Fruit fly (Drosophila melanogaster) whole organism, adult: Measurements from ENCODE around the gene CG17996.
A peak's percentile ranks its signal among the peaks of the same experiment; 100 is the strongest.

Experiments
- CG11617 ChIP-seq: fragments of 200-800 bp; sonication (Bioruptor generic); optimal IDR thresholded peaks from 2 replicates; lab custom pipeline; 2017; ENCODE audit warnings: mild to moderate bottlenecking, missing biosample characterization, missing genetic modification reagents, missing genetic modification characterization
- CG12768 ChIP-seq: fragments of 200-800 bp; sonication (Bioruptor generic); optimal IDR thresholded peaks from 2 replicates; lab custom pipeline; 2017; ENCODE audit warnings: missing biosample characterization, missing genetic modification characterization, mild to moderate bottlenecking, moderate library complexity, missing genetic modification reagents
- CG14711 ChIP-seq: fragments of 200-800 bp; sonication (Bioruptor generic); optimal IDR thresholded peaks from 2 replicates; lab custom pipeline; 2018; ENCODE audit warnings: missing biosample characterization, mild to moderate bottlenecking, missing genetic modification characterization, moderate library complexity
- CG1620 ChIP-seq: fragments of 200-800 bp; sonication (Bioruptor generic); optimal IDR thresholded peaks from 2 replicates; lab custom pipeline; 2016; ENCODE audit warnings: missing biosample characterization, missing genetic modification characterization
- CG33017 ChIP-seq: fragments of 200-800 bp; sonication (Bioruptor generic); optimal IDR thresholded peaks from 2 replicates; lab custom pipeline; 2018; ENCODE audit warnings: missing biosample characterization, mild to moderate bottlenecking, missing genetic modification characterization, moderate library complexity
- CG5204 ChIP-seq: fragments of 200-800 bp; sonication (Bioruptor generic); optimal IDR thresholded peaks from 2 replicates; lab custom pipeline; 2016; ENCODE audit warnings: missing biosample characterization, missing genetic modification characterization
- CG7045 ChIP-seq: fragments of 200-800 bp; sonication (Bioruptor generic); optimal IDR thresholded peaks from 2 replicates; lab custom pipeline; 2017; ENCODE audit warnings: missing biosample characterization, mild to moderate bottlenecking, missing genetic modification characterization
- CG7101 ChIP-seq: fragments of 200-800 bp; sonication (Bioruptor generic); optimal IDR thresholded peaks from 2 replicates; lab custom pipeline; 2018; ENCODE audit warnings: missing biosample characterization, mild to moderate bottlenecking, missing genetic modification characterization, moderate library complexity
- Clk ChIP-seq: fragments of 200-800 bp; sonication (Bioruptor generic); optimal IDR thresholded peaks from 2 replicates; lab custom pipeline; 2017; ENCODE audit warnings: missing biosample characterization, missing genetic modification characterization
- Crg-1 ChIP-seq: fragments of 200-800 bp; sonication (Bioruptor generic); optimal IDR thresholded peaks from 2 replicates; lab custom pipeline; 2016; ENCODE audit warnings: missing biosample characterization, missing genetic modification characterization
- Hr96 ChIP-seq: fragments of 200-800 bp; sonication (Bioruptor generic); optimal IDR thresholded peaks from 2 replicates; lab custom pipeline; 2016; ENCODE audit warnings: missing biosample characterization, missing genetic modification characterization
- Mnt ChIP-seq: fragments of 200-800 bp; sonication (Bioruptor generic); optimal IDR thresholded peaks from 2 replicates; lab custom pipeline; 2016; ENCODE audit warnings: missing biosample characterization, mild to moderate bottlenecking, missing genetic modification characterization
- bab1 ChIP-seq: fragments of 200-800 bp; sonication (Bioruptor generic); optimal IDR thresholded peaks from 3 replicates; lab custom pipeline; 2019; ENCODE audit warnings: missing biosample characterization, mild to moderate bottlenecking, missing genetic modification characterization, moderate library complexity
- cic ChIP-seq: fragments of 200-800 bp; sonication (Bioruptor generic); optimal IDR thresholded peaks from 2 replicates; lab custom pipeline; 2017; ENCODE audit warnings: missing biosample characterization, mild to moderate bottlenecking, missing genetic modification characterization, moderate library complexity
- cnc ChIP-seq, 2 experiments: fragments of >200 bp; optimal IDR thresholded peaks; 2 replicates each; lab custom pipeline; 2017
- kay ChIP-seq: fragments of 200-800 bp; sonication (Bioruptor generic); peaks from one replicate; lab custom pipeline; 2016; ENCODE audit warnings: missing biosample characterization, missing genetic modification characterization, borderline replicate concordance
- ovo ChIP-seq: fragments of 200-800 bp; sonication (Bioruptor generic); optimal IDR thresholded peaks from 2 replicates; lab custom pipeline; 2016; ENCODE audit warnings: missing biosample characterization, missing genetic modification characterization
- pad ChIP-seq: fragments of 200-800 bp; sonication (Bioruptor generic); optimal IDR thresholded peaks from 3 replicates; lab custom pipeline; 2017; ENCODE audit warnings: missing biosample characterization, missing genetic modification characterization, mild to moderate bottlenecking, moderate library complexity, missing genetic modification reagents
- tj ChIP-seq: fragments of 200-800 bp; sonication (Bioruptor generic); optimal IDR thresholded peaks from 3 replicates; lab custom pipeline; 2017; ENCODE audit warnings: missing biosample characterization, mild to moderate bottlenecking, missing genetic modification characterization, moderate library complexity
- toe ChIP-seq: fragments of 200-800 bp; sonication (Bioruptor generic); optimal IDR thresholded peaks from 2 replicates; lab custom pipeline; 2016; ENCODE audit warnings: missing biosample characterization, missing genetic modification characterization

Gene CG17996

DNA sequence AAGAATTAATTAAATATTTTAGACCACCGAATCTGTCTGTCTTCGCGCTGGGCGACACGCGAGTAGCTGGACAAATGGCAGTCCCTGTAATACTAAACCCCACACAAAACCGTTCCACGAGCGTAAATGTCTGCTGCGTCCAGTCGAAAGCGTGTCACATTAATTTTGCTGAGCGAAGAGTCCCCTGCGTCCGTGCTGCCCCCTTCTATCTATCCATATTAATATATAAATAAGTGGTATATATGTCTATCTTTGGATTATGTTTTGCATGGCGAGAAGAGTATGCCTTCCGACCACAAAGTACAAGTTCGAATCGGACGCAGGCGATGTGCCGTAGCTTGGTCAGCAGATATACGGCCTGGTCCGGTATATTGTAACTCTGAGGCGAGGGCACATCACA is 21.5 kb upstream of the CG17996 start:
- TF ChIP-seq toe (GFP tag; lab: Kevin White, UChicago) (no peak), CG33017 (no peak), tj (peak; percentile 59)

DNA sequence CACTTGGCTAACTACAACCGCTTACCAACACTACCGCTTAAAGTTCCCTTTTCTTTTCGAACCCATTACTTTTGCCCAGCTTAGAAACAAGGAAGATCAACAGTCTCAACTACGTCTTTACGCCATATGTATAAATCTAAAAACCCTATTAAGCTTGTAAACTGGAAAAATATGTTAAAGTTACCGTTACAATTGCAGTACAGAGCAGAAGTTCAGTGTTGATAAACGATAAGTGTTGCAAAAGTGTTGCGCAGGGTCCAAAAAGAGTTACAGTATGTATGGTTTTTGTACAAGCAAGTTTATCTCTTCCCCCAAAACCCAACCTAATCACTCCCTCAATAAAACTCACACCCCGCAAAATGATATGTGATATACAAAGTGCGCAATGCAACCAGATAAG is 16.3 kb upstream of the CG17996 start:
- no peak for TF ChIP-seq cic (GFP tag; lab: Kevin White, UChicago)
- no peak for TF ChIP-seq bab1
- no peak for TF ChIP-seq Hr96 (GFP tag; lab: Kevin White, UChicago)
- no peak for TF ChIP-seq cnc (optimal IDR thresholded peaks at IDR 0.05; lab: Kevin White, UChicago)
- no peak for TF ChIP-seq CG1620 (GFP tag; lab: Kevin White, UChicago)
- no peak for TF ChIP-seq Clk (GFP tag; lab: Kevin White, UChicago)
- TF ChIP-seq ovo (GFP tag; lab: Kevin White, UChicago) = no peak
- TF ChIP-seq CG14711 = no peak
- no peak for TF ChIP-seq CG33017
- no peak for TF ChIP-seq CG11617 (GFP tag; lab: Kevin White, UChicago)
- no peak for TF ChIP-seq toe (GFP tag; lab: Kevin White, UChicago)
- no peak for TF ChIP-seq CG7045 (GFP tag; lab: Kevin White, UChicago)
- no peak for TF ChIP-seq tj
- TF ChIP-seq Mnt (GFP tag; lab: Kevin White, UChicago) = no peak
- no peak for TF ChIP-seq kay
- no peak for TF ChIP-seq CG5204 (GFP tag; lab: Kevin White, UChicago)
- no peak for TF ChIP-seq CG12768 (GFP tag; lab: Kevin White, UChicago)
- no peak for TF ChIP-seq CG7101 (tag; lab: Kevin White, UChicago)
- TF ChIP-seq pad (GFP tag; lab: Kevin White, UChicago) = no peak
- no peak for TF ChIP-seq Crg-1

DNA sequence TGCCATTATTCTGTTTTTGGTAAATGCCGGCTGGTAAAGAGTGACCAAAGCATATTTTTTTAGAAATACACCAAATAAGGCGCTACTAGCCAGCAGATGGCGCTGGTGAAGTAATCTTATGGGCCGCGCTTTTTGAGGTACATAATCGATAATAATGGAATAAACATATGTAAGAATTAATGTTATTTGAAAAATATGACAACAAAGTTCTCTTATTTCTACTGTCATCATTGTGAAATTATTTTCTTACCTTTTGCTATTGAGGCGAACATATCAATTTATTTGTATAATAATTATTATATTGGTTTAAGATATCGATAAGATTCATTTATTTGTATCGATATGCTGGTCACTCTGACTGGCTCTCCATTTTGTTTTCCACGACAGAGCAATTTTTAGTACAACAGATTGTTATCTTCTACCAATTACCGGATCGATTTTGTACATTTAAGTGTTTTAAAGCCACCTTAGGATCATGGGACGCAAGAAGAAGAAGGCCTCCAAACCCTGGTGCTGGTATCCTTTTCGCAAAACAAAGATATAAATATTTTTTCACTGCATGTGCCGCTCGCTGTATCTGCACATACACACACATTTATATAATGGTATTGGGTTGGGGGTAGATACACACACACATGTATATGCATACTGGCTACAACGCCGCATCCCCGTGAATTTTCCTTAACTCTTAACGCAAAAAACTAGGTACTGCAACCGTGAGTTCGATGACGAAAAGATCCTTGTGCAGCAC is 12.4 kb upstream of the CG17996 start, which contains the start of the genes LSm7 and BuGZ:
LSm7 (minus strand) TSS at position 46 of the 751 bp plus-strand sequence.
BuGZ (plus strand) TSS at position 351 of the 751 bp plus-strand sequence.
- peak; percentile 1 for TF ChIP-seq Hr96 (GFP tag; lab: Kevin White, UChicago)
- TF ChIP-seq CG12768 (GFP tag; lab: Kevin White, UChicago) = no peak
- peak; percentile 57 for TF ChIP-seq bab1
- TF ChIP-seq CG5204 (GFP tag; lab: Kevin White, UChicago) = no peak
- TF ChIP-seq Mnt (GFP tag; lab: Kevin White, UChicago) = peak; percentile 75
- TF ChIP-seq cnc (optimal IDR thresholded peaks at IDR 0.05; lab: Kevin White, UChicago) = no peak
- peak; percentile 4 for TF ChIP-seq tj
- TF ChIP-seq CG14711 = no peak
- TF ChIP-seq CG11617 (GFP tag; lab: Kevin White, UChicago) = peak; percentile 33
- TF ChIP-seq pad (GFP tag; lab: Kevin White, UChicago) = peak; percentile 26

DNA sequence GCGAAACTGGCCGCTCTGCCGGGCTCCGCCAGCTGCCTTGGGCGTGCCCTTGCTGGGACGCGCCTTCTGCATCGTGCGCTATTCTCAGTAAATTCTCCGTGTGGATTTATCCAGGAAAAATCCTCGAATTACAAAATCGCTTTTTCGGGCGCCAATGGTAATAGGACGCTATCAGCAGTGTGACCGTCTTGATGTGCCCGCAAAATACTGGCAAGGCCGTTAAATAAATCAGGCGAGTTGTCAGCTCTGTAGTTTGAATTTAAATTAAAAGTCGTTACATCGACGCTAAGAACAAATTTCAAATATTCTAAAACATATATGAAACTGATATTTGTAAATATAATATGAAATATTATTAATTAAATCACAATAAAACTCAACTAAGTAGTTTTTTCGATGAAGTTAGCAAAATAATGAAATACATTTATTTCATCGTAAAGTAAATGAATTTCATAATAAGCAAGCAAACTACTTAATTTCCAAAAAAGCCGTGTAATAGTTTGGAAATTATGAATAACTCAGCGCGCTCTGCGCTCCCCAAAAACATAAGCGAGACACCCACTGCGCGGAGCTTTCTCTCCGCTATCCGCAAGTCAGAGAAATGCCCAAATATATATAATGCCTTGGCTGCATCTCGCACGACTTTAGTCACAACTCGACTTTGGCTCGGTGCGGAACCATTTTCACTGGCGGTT is 7.5 kb upstream of the CG17996 start, which contains the start of the genes glu and ChLD3:
glu (minus strand) TSS at position 183 of the 695 bp plus-strand sequence.
ChLD3 (plus strand) TSS at position 645 of the 695 bp plus-strand sequence.
- TF ChIP-seq CG5204 (GFP tag; lab: Kevin White, UChicago) (no peak), cnc (optimal IDR thresholded peaks at IDR 0.05; lab: Kevin White, UChicago) (no peak), Hr96 (GFP tag; lab: Kevin White, UChicago) (no peak), ovo (GFP tag; lab: Kevin White, UChicago) (no peak), CG7101 (tag; lab: Kevin White, UChicago) (no peak), bab1 (no peak), CG14711 (no peak), cic (GFP tag; lab: Kevin White, UChicago) (no peak), Crg-1 (no peak), Mnt (GFP tag; lab: Kevin White, UChicago) (no peak), kay (no peak), CG7045 (GFP tag; lab: Kevin White, UChicago) (no peak), tj (no peak), CG12768 (GFP tag; lab: Kevin White, UChicago) (no peak), toe (GFP tag; lab: Kevin White, UChicago) (no peak), CG1620 (GFP tag; lab: Kevin White, UChicago) (no peak), CG33017 (no peak)

DNA sequence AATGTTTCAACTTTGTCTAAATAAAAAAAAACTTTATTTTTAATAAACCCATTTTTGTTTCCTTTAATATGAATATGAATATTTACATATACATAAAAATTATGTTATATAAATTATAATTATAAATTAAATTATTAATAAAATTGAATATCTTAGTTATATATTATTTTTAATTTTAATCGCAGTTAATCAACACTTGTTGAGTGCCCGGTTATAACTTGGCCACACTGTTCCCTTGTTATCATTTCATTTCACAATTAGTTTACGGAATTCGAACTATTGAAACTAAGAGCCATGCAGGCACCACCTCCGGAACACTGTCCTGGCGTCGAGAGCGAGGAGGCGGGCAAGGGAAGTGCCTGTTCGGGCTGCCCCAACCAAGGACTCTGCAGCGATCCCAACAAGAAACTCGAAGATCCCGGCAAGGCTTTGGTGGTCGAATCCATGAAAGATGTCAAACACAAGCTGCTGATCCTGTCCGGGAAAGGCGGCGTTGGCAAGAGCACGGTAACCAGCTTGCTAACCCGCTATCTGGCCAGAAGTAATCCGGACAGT is 1.6 kb upstream of the CG17996 start, which contains the start of gene Nubp1:
Nubp1 (plus strand) TSS at position 213 of the 555 bp plus-strand sequence.
- no peak for TF ChIP-seq CG5204 (GFP tag; lab: Kevin White, UChicago)
- TF ChIP-seq tj = no peak
- no peak for TF ChIP-seq Hr96 (GFP tag; lab: Kevin White, UChicago)
- TF ChIP-seq kay = no peak
- no peak for TF ChIP-seq pad (GFP tag; lab: Kevin White, UChicago)
- TF ChIP-seq Crg-1 = no peak
- TF ChIP-seq cnc (optimal IDR thresholded peaks at IDR 0.05; lab: Kevin White, UChicago) = no peak
- TF ChIP-seq bab1 = no peak
- TF ChIP-seq Clk (GFP tag; lab: Kevin White, UChicago) = no peak
- no peak for TF ChIP-seq cic (GFP tag; lab: Kevin White, UChicago)
- no peak for TF ChIP-seq CG7101 (tag; lab: Kevin White, UChicago)
- no peak for TF ChIP-seq CG14711
- no peak for TF ChIP-seq CG11617 (GFP tag; lab: Kevin White, UChicago)
- no peak for TF ChIP-seq CG12768 (GFP tag; lab: Kevin White, UChicago)
- TF ChIP-seq CG7045 (GFP tag; lab: Kevin White, UChicago) = no peak
- TF ChIP-seq Mnt (GFP tag; lab: Kevin White, UChicago) = no peak
- TF ChIP-seq CG33017 = no peak
